Worm (Caenorhabditis elegans): ENCODE results near the gene T06E8.8.

The T06E8.8 gene

DNA sequence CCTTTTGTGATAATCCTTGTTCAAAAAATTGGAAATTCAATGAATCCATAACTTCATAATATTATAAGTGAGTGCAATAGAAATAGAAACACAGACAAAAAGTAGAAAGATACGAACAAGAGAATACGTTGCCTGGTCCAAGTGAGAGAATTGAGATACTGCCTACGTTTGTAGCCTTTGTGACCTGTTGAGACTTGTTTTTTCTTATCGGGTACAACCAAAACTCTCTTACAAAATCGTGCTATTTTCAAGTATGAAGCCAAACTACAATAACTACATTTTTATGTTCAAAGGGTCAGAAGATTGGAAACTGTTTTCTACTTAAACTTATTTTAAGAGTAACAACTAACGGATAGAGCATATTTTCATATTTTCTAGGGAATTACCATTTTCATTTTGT lies 38.1 kb downstream of the T06E8.8 start, which contains the start of gene nhr-205:
nhr-205 (minus strand) TSS at position 141 of the 400 bp plus-strand sequence.
- peak; percentile 12 for TF ChIP-seq nhr-77 (tag; optimal IDR thresholded peaks at IDR 0.05)
- no peak for TF ChIP-seq xbp-1 (tag; optimal IDR thresholded peaks at IDR 0.05)
- no peak for TF ChIP-seq snpc-4 (tag; optimal IDR thresholded peaks at IDR 0.05)
- TF ChIP-seq grh-1 (GFP tag; IDR thresholded peaks at IDR 0.05) = no peak
- no peak for TF ChIP-seq nhr-76 (tag; optimal IDR thresholded peaks at IDR 0.05)
- no peak for TF ChIP-seq elt-2 (tag; optimal IDR thresholded peaks at IDR 0.05)
- TF ChIP-seq C34B4.2 (tag; optimal IDR thresholded peaks at IDR 0.05) = no peak
- TF ChIP-seq lsy-2 (tag; optimal IDR thresholded peaks at IDR 0.05) = no peak
- TF ChIP-seq lin-13 (GFP tag; optimal IDR thresholded peaks at IDR 0.05) = no peak
- TF ChIP-seq hlh-4 (tag; optimal IDR thresholded peaks at IDR 0.05) = no peak
- no peak for TF ChIP-seq pqm-1 (tag; optimal IDR thresholded peaks at IDR 0.05)
- TF ChIP-seq nhr-47 (tag; optimal IDR thresholded peaks at IDR 0.05) = no peak
- TF ChIP-seq unc-62 (GFP tag; optimal IDR thresholded peaks at IDR 0.05) = no peak
- peak in 1 of 6 experiments; percentile 2 for TF ChIP-seq elt-3 (tag; optimal IDR thresholded peaks at IDR 0.05)
- no peak for TF ChIP-seq unc-98 (GFP tag; IDR thresholded peaks at IDR 0.05)
- TF ChIP-seq hpl-2 (GFP tag; optimal IDR thresholded peaks at IDR 0.05) = no peak
- no peak for TF ChIP-seq pax-3 (tag; optimal IDR thresholded peaks at IDR 0.05)
- no peak for TF ChIP-seq lin-15B (tag; optimal IDR thresholded peaks at IDR 0.05)
- TF ChIP-seq efl-1 (optimal IDR thresholded peaks at IDR 0.05) = no peak
- TF ChIP-seq efl-1 (GFP tag; optimal IDR thresholded peaks at IDR 0.05 in 1 of 2) = peak in 1 of 2 experiments; percentile 51
- no peak for TF ChIP-seq ceh-8 (GFP tag; optimal IDR thresholded peaks at IDR 0.05)
- TF ChIP-seq sup-37 (GFP tag; optimal IDR thresholded peaks at IDR 0.05) = no peak
- no peak for TF ChIP-seq zag-1 (tag; optimal IDR thresholded peaks at IDR 0.05)
- no peak for TF ChIP-seq isw-1 (GFP tag; IDR thresholded peaks at IDR 0.05)
- TF ChIP-seq alr-1 (tag; optimal IDR thresholded peaks at IDR 0.05; ENCODE audit: borderline replicate concordance) = no peak
- TF ChIP-seq mep-1 (tag; optimal IDR thresholded peaks at IDR 0.05) = no peak
- peak; percentile 12 for TF ChIP-seq nhr-20 (tag; optimal IDR thresholded peaks at IDR 0.05)
- no peak for TF ChIP-seq pag-3 (tag; optimal IDR thresholded peaks at IDR 0.05; ENCODE audit: borderline replicate concordance, insufficient read depth)
- TF ChIP-seq lir-3 (tag; optimal IDR thresholded peaks at IDR 0.05; ENCODE audit: poor library complexity) = no peak
- TF ChIP-seq sptf-1 (tag; optimal IDR thresholded peaks at IDR 0.05) = no peak
- no peak for TF ChIP-seq egl-13 (tag; optimal IDR thresholded peaks at IDR 0.05)
- TF ChIP-seq mab-9 (GFP tag; IDR thresholded peaks at IDR 0.05) = no peak
- TF ChIP-seq ces-1 (GFP tag; optimal IDR thresholded peaks at IDR 0.05) = no peak
- no peak for TF ChIP-seq ets-5 (GFP tag; IDR thresholded peaks at IDR 0.05)
- TF ChIP-seq tlp-1 (tag; optimal IDR thresholded peaks at IDR 0.05) = no peak

DNA sequence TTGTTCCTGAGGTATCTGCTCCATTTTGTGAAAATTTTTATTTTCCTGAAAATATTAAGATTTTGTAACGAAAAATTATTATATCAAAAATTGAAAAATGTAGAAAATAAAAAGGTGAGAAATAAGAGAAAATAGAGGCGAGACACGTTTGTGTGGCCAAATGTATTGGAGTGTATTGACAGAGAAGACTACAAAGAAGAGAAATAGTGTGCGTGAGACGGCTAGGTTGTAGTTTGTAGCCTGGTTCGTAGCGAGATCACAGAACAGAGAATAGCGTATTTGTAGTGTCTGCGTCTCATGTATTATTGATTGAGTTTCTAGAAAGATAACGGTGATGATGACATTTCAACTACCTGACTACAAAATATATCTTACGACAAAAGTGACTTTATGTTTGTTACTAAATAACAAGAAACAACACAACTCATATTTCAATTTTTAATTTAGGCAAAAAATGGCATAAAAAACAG lies 40.5 kb downstream of the T06E8.8 start, which contains the start of gene nhr-12:
nhr-12 (minus strand) TSS at position 51 of the 470 bp plus-strand sequence.
- TF ChIP-seq efl-1 (optimal IDR thresholded peaks at IDR 0.05) (peak; percentile 1 to 9), efl-1 (GFP tag; optimal IDR thresholded peaks at IDR 0.05 in 1 of 2) (no peak), ces-1 (GFP tag; optimal IDR thresholded peaks at IDR 0.05) (no peak), blmp-1 (tag; optimal IDR thresholded peaks at IDR 0.05) (peak; percentile 8), lin-35 (GFP tag; optimal IDR thresholded peaks at IDR 0.05) (peak in 1 of 2 experiments; percentile 7), nhr-20 (tag; optimal IDR thresholded peaks at IDR 0.05) (peak; percentile 59), nhr-90 (tag; optimal IDR thresholded peaks at IDR 0.05; ENCODE audit: poor library complexity) (no peak), efl-3 (GFP tag; optimal IDR thresholded peaks at IDR 0.05) (no peak), snu-23 (GFP tag; optimal IDR thresholded peaks at IDR 0.05) (no peak), nhr-71 (tag; optimal IDR thresholded peaks at IDR 0.05) (peak; percentile 50)
